Fruit fly (Drosophila melanogaster) whole organism, embryonic: Measurements from ENCODE around the gene CG8671.

ENCODE experiments used
- Awh ChIP-seq: fragments of 200-800 bp; sonication (Bioruptor generic); IDR thresholded peaks from 2 replicates; pipeline ENCODE4, ENCODE4 v1.3.6; 2022; ENCODE audit warnings: missing biosample characterization, missing genetic modification characterization
- BtbVII ChIP-seq: fragments of 200-800 bp; sonication (Bioruptor generic); optimal IDR thresholded peaks from 3 replicates; lab custom pipeline; 2017; ENCODE audit warnings: missing biosample characterization, mild to moderate bottlenecking, missing genetic modification characterization
- CG10209 ChIP-seq: fragments of 200-800 bp; sonication (Bioruptor generic); optimal IDR thresholded peaks from 3 replicates; lab custom pipeline; 2017; ENCODE audit warnings: missing biosample characterization, mild to moderate bottlenecking, missing genetic modification characterization, missing genetic modification reagents
- CG10321 ChIP-seq: fragments of 200-800 bp; sonication (Bioruptor generic); IDR thresholded peaks from 2 replicates; pipeline ENCODE4 v1.3.6; 2022; ENCODE audit warnings: missing biosample characterization, missing genetic modification characterization
- CG11560 ChIP-seq: fragments of 200-800 bp; sonication (Bioruptor generic); IDR thresholded peaks from 3 replicates; pipeline ENCODE4 v1.3.6; 2022; ENCODE audit warnings: missing biosample characterization, missing genetic modification characterization
- CG13775 ChIP-seq: fragments of 200-800 bp; sonication (Bioruptor generic); optimal IDR thresholded peaks from 3 replicates; lab custom pipeline; 2017; ENCODE audit warnings: missing biosample characterization, mild to moderate bottlenecking, missing genetic modification characterization
- CG14965 ChIP-seq: fragments of 200-800 bp; sonication (Bioruptor generic); optimal IDR thresholded peaks from 2 replicates; lab custom pipeline; 2016; ENCODE audit warnings: missing biosample characterization, missing genetic modification characterization, borderline replicate concordance
- CG15601 ChIP-seq: fragments of 200-800 bp; sonication (Bioruptor generic); optimal IDR thresholded peaks from 3 replicates; lab custom pipeline; 2019; ENCODE audit warnings: missing biosample characterization, mild to moderate bottlenecking, missing genetic modification characterization, moderate library complexity
- CG18619 ChIP-seq: fragments of 200-800 bp; sonication (Bioruptor generic); optimal IDR thresholded peaks from 3 replicates; lab custom pipeline; 2017; ENCODE audit warnings: missing biosample characterization, mild to moderate bottlenecking, missing genetic modification characterization
- CG32772 ChIP-seq: fragments of 200-800 bp; sonication (Bioruptor generic); IDR thresholded peaks from 2 replicates; pipeline ENCODE4 v1.3.6; 2022; ENCODE audit warnings: missing biosample characterization, missing genetic modification characterization
- CG3995 ChIP-seq: fragments of 200-800 bp; sonication (Bioruptor generic); optimal IDR thresholded peaks from 3 replicates; lab custom pipeline; 2016; ENCODE audit warnings: missing biosample characterization, missing genetic modification characterization
- CG42726 ChIP-seq: fragments of 200-800 bp; sonication (Bioruptor generic); IDR thresholded peaks from 2 replicates; pipeline ENCODE4 v1.3.6; 2022; ENCODE audit warnings: missing biosample characterization, missing genetic modification characterization; ENCODE audit not compliant: partially characterized antibody
- CG4730 ChIP-seq: fragments of 200-800 bp; sonication (Bioruptor generic); IDR thresholded peaks from 2 replicates; pipeline ENCODE4 v1.3.6; 2022; ENCODE audit warnings: missing biosample characterization, missing genetic modification characterization
- CG6813 ChIP-seq: fragments of 200-800 bp; sonication (Bioruptor generic); optimal IDR thresholded peaks from 2 replicates; lab custom pipeline; 2017; ENCODE audit warnings: missing biosample characterization, missing genetic modification characterization, mild to moderate bottlenecking, moderate library complexity, missing genetic modification reagents
- CG7357 ChIP-seq: fragments of 200-800 bp; sonication (Bioruptor generic); IDR thresholded peaks from 3 replicates; pipeline ENCODE4 v1.3.6; 2022; ENCODE audit warnings: missing biosample characterization, missing genetic modification characterization
- CG8281 ChIP-seq: fragments of 200-800 bp; sonication (Bioruptor generic); optimal IDR thresholded peaks from 2 replicates; lab custom pipeline; 2018; ENCODE audit warnings: missing biosample characterization, mild to moderate bottlenecking, missing genetic modification characterization, moderate library complexity
- CG9609 ChIP-seq: fragments of 200-800 bp; sonication (Bioruptor generic); optimal IDR thresholded peaks from 3 replicates; lab custom pipeline; 2016; ENCODE audit warnings: missing biosample characterization, missing genetic modification characterization
- Elba2 ChIP-seq: fragments of 200-800 bp; sonication (Bioruptor generic); optimal IDR thresholded peaks from 3 replicates; lab custom pipeline; 2016; ENCODE audit warnings: missing biosample characterization, missing genetic modification characterization
- Ets97D ChIP-seq: fragments of 200-800 bp; sonication (Bioruptor generic); optimal IDR thresholded peaks from 3 replicates; lab custom pipeline; 2016; ENCODE audit warnings: missing biosample characterization, missing genetic modification characterization
- Hr51 ChIP-seq, 2 experiments: fragments of 200-800 bp; sonication (Bioruptor generic); optimal IDR thresholded peaks; 2 replicates in 1 of 2; 3 replicates in 1 of 2; lab custom pipeline; 2016 to 2018; ENCODE audit warnings: missing biosample characterization in 2 of 2, missing genetic modification characterization in 2 of 2, mild to moderate bottlenecking in 1 of 2, moderate library complexity in 1 of 2
- Lpt ChIP-seq: fragments of >200 bp; optimal IDR thresholded peaks from 2 replicates; lab custom pipeline; 2018; ENCODE audit warnings: missing biosample characterization, missing genetic modification characterization
- Med ChIP-seq: fragments of 200-800 bp; sonication (Bioruptor generic); peaks from one replicate; lab custom pipeline; 2016; ENCODE audit warnings: missing biosample characterization, missing genetic modification characterization, mild to moderate bottlenecking, inconsistent platforms, moderate library complexity
- NC2α ChIP-seq: fragments of 200-800 bp; sonication (Bioruptor generic); optimal IDR thresholded peaks from 2 replicates; lab custom pipeline; 2016; ENCODE audit warnings: missing biosample characterization, missing genetic modification characterization
- PHDP ChIP-seq: fragments of 200-800 bp; sonication (Bioruptor generic); optimal IDR thresholded peaks from 3 replicates; lab custom pipeline; 2018; ENCODE audit warnings: missing biosample characterization, mild to moderate bottlenecking, missing genetic modification characterization, moderate library complexity
- Ptx1 ChIP-seq: fragments of 200-800 bp; sonication (Bioruptor generic); IDR thresholded peaks from 2 replicates; pipeline ENCODE4 v1.3.6; 2022; ENCODE audit warnings: missing biosample characterization, missing genetic modification characterization
- Ssrp ChIP-seq: fragments of 200-800 bp; sonication (Bioruptor generic); optimal IDR thresholded peaks from 2 replicates; lab custom pipeline; 2018; ENCODE audit warnings: missing biosample characterization, mild to moderate bottlenecking, missing genetic modification characterization, moderate library complexity
- ase ChIP-seq: fragments of 200-800 bp; sonication (Bioruptor generic); IDR thresholded peaks from 3 replicates; pipeline ENCODE4 v1.3.6; 2022; ENCODE audit warnings: missing biosample characterization, missing genetic modification characterization
- croc ChIP-seq: fragments of 200-800 bp; sonication (Bioruptor generic); conservative IDR thresholded peaks from 3 replicates; pipeline ENCODE4 v1.3.6; 2022; ENCODE audit warnings: missing biosample characterization, missing genetic modification characterization
- cwo ChIP-seq: fragments of 200-800 bp; sonication (Bioruptor generic); optimal IDR thresholded peaks from 3 replicates; lab custom pipeline; 2017; ENCODE audit warnings: missing biosample characterization, missing genetic modification characterization, mild to moderate bottlenecking, moderate library complexity, missing genetic modification reagents
- dati ChIP-seq: fragments of 200-800 bp; sonication (Bioruptor generic); IDR thresholded peaks from 2 replicates; pipeline ENCODE4 v1.3.6; 2022; ENCODE audit warnings: missing biosample characterization, missing genetic modification characterization
- exex ChIP-seq: fragments of 200-800 bp; sonication (Bioruptor generic); optimal IDR thresholded peaks from 4 replicates; lab custom pipeline; 2018; ENCODE audit warnings: missing biosample characterization, mild to moderate bottlenecking, missing genetic modification characterization, moderate library complexity
- gsb-n ChIP-seq: fragments of 200-800 bp; sonication (Bioruptor generic); optimal IDR thresholded peaks from 3 replicates; lab custom pipeline; 2018; ENCODE audit warnings: missing biosample characterization, mild to moderate bottlenecking, missing genetic modification characterization
- gt ChIP-seq: fragments of 200-800 bp; sonication (Bioruptor generic); IDR thresholded peaks from 2 replicates; pipeline ENCODE4 v1.3.6; 2022; ENCODE audit warnings: missing biosample characterization, missing genetic modification characterization
- ham ChIP-seq: fragments of 200-800 bp; sonication (Bioruptor generic); IDR thresholded peaks from 2 replicates; pipeline ENCODE4 v1.3.6; 2022; ENCODE audit warnings: missing biosample characterization, missing genetic modification characterization
- hbn ChIP-seq: fragments of 200-800 bp; sonication (Bioruptor generic); IDR thresholded peaks from 2 replicates; pipeline ENCODE4 v1.3.6; 2022; ENCODE audit warnings: missing biosample characterization, missing genetic modification characterization; ENCODE audit not compliant: partially characterized antibody
- jigr1 ChIP-seq: fragments of 200-800 bp; sonication (Bioruptor generic); IDR thresholded peaks from 3 replicates; pipeline ENCODE4 v1.3.6; 2022; ENCODE audit warnings: missing biosample characterization, missing genetic modification characterization
- kah ChIP-seq: fragments of 200-800 bp; sonication (Bioruptor generic); optimal IDR thresholded peaks from 2 replicates; lab custom pipeline; 2018; ENCODE audit warnings: missing biosample characterization, mild to moderate bottlenecking, missing genetic modification characterization
- lbe ChIP-seq: fragments of 200-800 bp; sonication (Bioruptor generic); optimal IDR thresholded peaks from 2 replicates; lab custom pipeline; 2016; ENCODE audit warnings: missing biosample characterization, mild to moderate bottlenecking, missing genetic modification characterization
- mld ChIP-seq: fragments of 200-800 bp; sonication (Bioruptor generic); IDR thresholded peaks from 3 replicates; pipeline ENCODE4 v1.3.6; 2022; ENCODE audit warnings: missing biosample characterization, missing genetic modification characterization; ENCODE audit not compliant: partially characterized antibody
- nom ChIP-seq: fragments of 200-800 bp; sonication (Bioruptor generic); optimal IDR thresholded peaks from 2 replicates; lab custom pipeline; 2017; ENCODE audit warnings: missing biosample characterization, missing genetic modification characterization, mild to moderate bottlenecking, moderate library complexity, missing genetic modification reagents
- repo ChIP-seq: fragments of 200-800 bp; sonication (Bioruptor generic); optimal IDR thresholded peaks from 2 replicates; lab custom pipeline; 2016; ENCODE audit warnings: missing biosample characterization, missing genetic modification characterization
- scrt ChIP-seq: fragments of 200-800 bp; sonication (Bioruptor generic); optimal IDR thresholded peaks from 2 replicates; lab custom pipeline; 2018; ENCODE audit warnings: missing biosample characterization, mild to moderate bottlenecking, missing genetic modification characterization, moderate library complexity
- sens ChIP-seq: fragments of 200-800 bp; sonication (Bioruptor generic); peaks from one replicate; lab custom pipeline; 2016; ENCODE audit warnings: missing biosample characterization, missing genetic modification characterization
- sens-2 ChIP-seq: fragments of 200-800 bp; sonication (Bioruptor generic); IDR thresholded peaks from 2 replicates; pipeline ENCODE4 v1.3.6; 2022; ENCODE audit warnings: missing biosample characterization, missing genetic modification characterization
- slbo ChIP-seq: fragments of 200-800 bp; sonication (Bioruptor generic); IDR thresholded peaks from 2 replicates; pipeline ENCODE4 v1.3.6; 2022; ENCODE audit warnings: missing biosample characterization, missing genetic modification characterization
- sr ChIP-seq: fragments of 200-800 bp; sonication (Bioruptor generic); IDR thresholded peaks from 3 replicates; pipeline ENCODE4 v1.3.6; 2022; ENCODE audit warnings: missing biosample characterization, missing genetic modification characterization
- tin ChIP-seq: fragments of 200-800 bp; sonication (Bioruptor generic); optimal IDR thresholded peaks from 3 replicates; lab custom pipeline; 2016; ENCODE audit warnings: missing biosample characterization, missing genetic modification characterization
- toy ChIP-seq: fragments of 200-800 bp; sonication (Bioruptor generic); IDR thresholded peaks from 2 replicates; pipeline ENCODE4 v1.3.6; 2022; ENCODE audit warnings: missing biosample characterization, missing genetic modification characterization
- unc-4 ChIP-seq: fragments of 200-800 bp; sonication (Bioruptor generic); IDR thresholded peaks from 2 replicates; pipeline ENCODE4 v1.3.6; 2022; ENCODE audit warnings: missing biosample characterization, missing genetic modification characterization; ENCODE audit not compliant: partially characterized antibody
- vfl ChIP-seq: fragments of 200-800 bp; sonication (Bioruptor generic); optimal IDR thresholded peaks from 2 replicates; lab custom pipeline; 2016; ENCODE audit warnings: missing biosample characterization, missing genetic modification characterization
- wdn ChIP-seq: fragments of 200-800 bp; sonication (Bioruptor generic); IDR thresholded peaks from 2 replicates; pipeline ENCODE4 v1.3.6; 2022; ENCODE audit warnings: missing biosample characterization, missing genetic modification characterization

The CG8671 gene

DNA sequence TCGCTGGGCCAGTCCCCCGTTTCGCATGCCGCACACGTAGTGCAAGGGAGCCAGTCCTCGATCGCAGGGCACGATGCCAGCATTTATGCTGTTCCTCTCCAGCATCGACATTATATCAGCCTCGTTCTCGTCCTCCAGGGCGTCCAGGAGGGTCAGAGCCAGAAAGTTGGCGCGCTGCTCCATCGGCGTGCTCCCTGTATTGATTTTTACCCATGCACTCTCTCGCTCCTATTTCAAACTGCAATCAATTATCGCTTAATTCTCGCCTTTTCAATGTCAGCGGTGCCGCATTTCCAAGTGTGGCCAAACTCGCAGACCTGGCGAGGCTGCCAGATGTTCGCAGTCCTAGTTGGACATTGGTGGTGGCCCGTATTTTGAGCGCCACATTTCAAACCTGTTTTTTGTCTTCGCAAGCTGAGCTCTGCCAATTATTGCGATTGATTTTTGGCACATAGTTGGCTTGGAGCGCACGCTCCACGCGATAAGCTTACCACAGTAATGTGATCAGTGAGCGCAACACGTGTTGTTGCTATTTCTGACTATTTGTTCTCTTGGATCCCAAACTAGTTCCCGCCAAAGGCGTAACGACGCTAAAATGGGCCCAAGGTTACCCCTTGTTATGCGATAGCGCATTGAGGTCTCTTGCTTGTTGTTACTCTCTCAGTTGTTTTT, 44.4 kb upstream of the CG8671 start, which contains the start of gene CG8679 (continued):
- TF ChIP-seq dati (GFP tag; lab: Robert Waterston, UW) (no peak), CG8281 (tag; lab: Kevin White, UChicago) (no peak), lbe (GFP tag; lab: Kevin White, UChicago) (no peak), CG32772 (0 out of 2 replicates have a peak, but pooled peaks have one; percentile 20), gt (GFP tag; lab: Robert Waterston, UW) (no peak), ase (GFP tag; lab: Robert Waterston, UW) (no peak), cwo (GFP tag; lab: Kevin White, UChicago) (peak; percentile 84), vfl (GFP tag; lab: Kevin White, UChicago) (no peak), mld (GFP tag; lab: Robert Waterston, UW) (no peak; the same call in 2 of the 3 replicates), sens (GFP tag; lab: Kevin White, UChicago) (peak; percentile 78), CG10321 (no peak), exex (no peak), Med (peak; percentile 42), scrt (GFP tag; lab: Kevin White, UChicago) (no peak), Elba2 (peak; percentile 67), Ets97D (GFP tag; lab: Kevin White, UChicago) (peak; percentile 37), CG3995 (GFP tag; lab: Kevin White, UChicago) (no peak), CG13775 (GFP tag; lab: Kevin White, UChicago) (no peak), CG7357 (GFP tag; lab: Robert Waterston, UW) (no peak), CG4730 (GFP tag; lab: Robert Waterston, UW) (no peak), CG9609 (no peak), repo (GFP tag; lab: Kevin White, UChicago) (no peak), slbo (GFP tag; lab: Robert Waterston, UW) (no peak), CG18619 (GFP tag; lab: Kevin White, UChicago) (no peak), Awh (GFP tag; lab: Robert Waterston, UW) (no peak), gsb-n (no peak), sens-2 (GFP tag; lab: Robert Waterston, UW) (no peak), CG42726 (GFP tag; lab: Robert Waterston, UW) (no peak), BtbVII (GFP tag; lab: Kevin White, UChicago) (no peak), PHDP (tag; lab: Kevin White, UChicago) (no peak), NC2α (GFP tag; lab: Kevin White, UChicago) (no peak), Ssrp (no peak), Hr51 (GFP tag; optimal IDR thresholded peaks at IDR 0.05; lab: Kevin White, UChicago) (no peak), wdn (GFP tag; lab: Robert Waterston, UW) (no peak), croc (GFP tag; lab: Robert Waterston, UW) (no peak), sr (GFP tag; lab: Robert Waterston, UW) (no peak), Lpt (no peak), toy (no peak), Ptx1 (GFP tag; lab: Robert Waterston, UW) (no peak), CG15601 (peak; percentile 31), tin (no peak), CG6813 (GFP tag; lab: Kevin White, UChicago) (peak; percentile 56), CG10209 (GFP tag; lab: Kevin White, UChicago) (no peak), CG11560 (tag; lab: Robert Waterston, UW) (no peak), jigr1 (no peak), kah (GFP tag; lab: Kevin White, UChicago) (no peak), hbn (GFP tag; lab: Robert Waterston, UW) (no peak), unc-4 (GFP tag; lab: Robert Waterston, UW) (peak; percentile 49), nom (GFP tag; lab: Kevin White, UChicago) (peak; percentile 20), ham (no peak), CG14965 (no peak)
